Worm (Caenorhabditis elegans) whole organism, young adult: ENCODE results near the gene F23F12.13.

Experiments used
- K12H6.12 ChIP-seq: fragments of 200-800 bp; sonication (Bioruptor generic); optimal IDR thresholded peaks from 2 replicates; lab custom pipeline; 2018; ENCODE audit warnings: mild to moderate bottlenecking, missing genetic modification characterization, missing compliant biosample characterization
- athp-1 ChIP-seq: sonication (generic microtip); optimal IDR thresholded peaks from 2 replicates; lab custom pipeline; 2017; ENCODE audit warnings: mild to moderate bottlenecking, missing genetic modification characterization, missing compliant biosample characterization
- attf-6 ChIP-seq: fragments of 200-800 bp; sonication (Bioruptor generic); IDR thresholded peaks from 2 replicates; pipeline ENCODE4 v1.3.6; 2022; ENCODE audit warnings: missing genetic modification reagents, missing genetic modification characterization, missing compliant biosample characterization
- bed-2 ChIP-seq: fragments of 200-800 bp; sonication (Bioruptor generic); IDR thresholded peaks from 2 replicates; pipeline ENCODE4 v1.3.6; 2022; ENCODE audit warnings: missing genetic modification reagents, missing genetic modification characterization, missing compliant biosample characterization
- chd-7 ChIP-seq: sonication (generic microtip); optimal IDR thresholded peaks from 2 replicates; lab custom pipeline; 2016; ENCODE audit warnings: mild to moderate bottlenecking, missing genetic modification characterization, moderate library complexity, missing compliant biosample characterization
- hlh-12 ChIP-seq: sonication (generic microtip); optimal IDR thresholded peaks from 2 replicates; lab custom pipeline; 2016; ENCODE audit warnings: missing genetic modification characterization, missing compliant biosample characterization
- lag-1 ChIP-seq: fragments of 200-800 bp; sonication (Bioruptor generic); IDR thresholded peaks from 2 replicates; pipeline ENCODE4 v1.3.6; 2022; ENCODE audit warnings: missing genetic modification reagents, missing genetic modification characterization, missing compliant biosample characterization
- lin-35 ChIP-seq, 3 experiments: fragments of 150-350 bp in 2 of 3; sonication (generic microtip) in 1 of 3; optimal IDR thresholded peaks; 2 replicates each; lab custom pipeline; 2014 to 2018; ENCODE audit warnings: missing biosample characterization in 3 of 3, missing genetic modification characterization in 3 of 3, missing genetic modification reagents in 3 of 3
- mcd-1 ChIP-seq: fragments of 200-800 bp; sonication (Bioruptor generic); IDR thresholded peaks from 2 replicates; pipeline ENCODE4 v1.3.6; 2022; ENCODE audit warnings: missing genetic modification reagents, missing genetic modification characterization, missing compliant biosample characterization
- nfyb-1 ChIP-seq: fragments of 200-800 bp; sonication (Bioruptor generic); IDR thresholded peaks from 2 replicates; pipeline ENCODE4 v1.3.6; 2022; ENCODE audit warnings: missing genetic modification reagents, missing genetic modification characterization, missing compliant biosample characterization
- sptf-2 ChIP-seq: fragments of 200-800 bp; sonication (Bioruptor generic); optimal IDR thresholded peaks from 2 replicates; lab custom pipeline; 2018; ENCODE audit warnings: mild to moderate bottlenecking, missing genetic modification characterization, missing compliant biosample characterization
- ztf-25 ChIP-seq: fragments of 200-800 bp; sonication (Bioruptor generic); IDR thresholded peaks from 2 replicates; pipeline ENCODE4 v1.3.6; 2022; ENCODE audit warnings: missing genetic modification reagents, missing genetic modification characterization, missing compliant biosample characterization

Gene F23F12.13

ce11 chrIII:6531099-6531498 is 35.6 kb downstream of the F23F12.13 start, which contains the start of gene C09E7.11:
Gene C09E7.11, plus strand, starts transcription at chrIII:6531399.
- TF ChIP-seq sptf-2 (GFP tag; lab: Kevin White, UChicago): no peak
- TF ChIP-seq, all 124 proteins: peak for 0

ce11 chrIII:6532647-6533046 is 37.2 kb downstream of the F23F12.13 start, which contains the start of gene srxa-5:
Gene srxa-5, plus strand, starts transcription at chrIII:6532947.
- TF ChIP-seq lin-35 (GFP tag; optimal IDR thresholded peaks at IDR 0.05; lab: Kevin White, UChicago) (no peak), bed-2 (no peak), hlh-12 (tag; lab: Kevin White, UChicago) (no peak), sptf-2 (GFP tag; lab: Kevin White, UChicago) (no peak), athp-1 (tag; lab: Kevin White, UChicago) (no peak), attf-6 (GFP tag; lab: Robert Waterston, UW) (no peak), mcd-1 (GFP tag; lab: Robert Waterston, UW) (no peak), nfyb-1 (no peak), lag-1 (GFP tag; lab: Robert Waterston, UW) (no peak)
- TF ChIP-seq, all 124 proteins: peak for 0

- no peak for TF ChIP-seq chd-7 (tag; lab: Kevin White, UChicago)
- TF ChIP-seq ztf-25 (GFP tag; lab: Robert Waterston, UW): 0 out of 2 replicates have a peak, but pooled peaks have one; percentile 11
- TF ChIP-seq K12H6.12 (tag; lab: Kevin White, UChicago): peak; percentile 18
Measured at ce11 chrIII:6536945-6537568, 41.6 kb downstream of the F23F12.13 start, which contains the start of gene C09E7.4. Gene C09E7.4, minus strand, starts transcription at chrIII:6536995.
